Fruit fly (Drosophila melanogaster) whole organism: Measurements from ENCODE around the gene SmB.

ENCODE experiments used
- psq ChIP-seq: fragments of >200 bp; optimal IDR thresholded peaks from 2 replicates; lab custom pipeline; 2017
- usp ChIP-seq: fragments of >200 bp; optimal IDR thresholded peaks from 2 replicates; lab custom pipeline; 2017; ENCODE audit warnings: missing biosample characterization, missing genetic modification characterization, mixed read lengths

- TF ChIP-seq usp (GFP tag; lab: Kevin White, UChicago) (no peak), psq (no peak)
Measured at dm6 chr2L:10437317-10437716, 10.9 kb upstream of the SmB start, which contains the start of gene STUB1.
